Worm (Caenorhabditis elegans) whole organism, L2 larva: Measurements from ENCODE around the gene zig-5.

ENCODE experiments used
- C34F6.9 ChIP-seq: fragments of 150-350 bp; optimal IDR thresholded peaks from 2 replicates; lab custom pipeline; 2014; ENCODE audit warnings: missing biosample characterization, missing genetic modification characterization
- R02D3.7 ChIP-seq: fragments of 150-350 bp; optimal IDR thresholded peaks from 2 replicates; lab custom pipeline; 2014; ENCODE audit warnings: missing biosample characterization, missing genetic modification characterization
- Y55F3AM.14 ChIP-seq: fragments of 200-800 bp; sonication (Bioruptor generic); optimal IDR thresholded peaks from 2 replicates; lab custom pipeline; 2018; ENCODE audit warnings: mild to moderate bottlenecking, missing genetic modification characterization, missing compliant biosample characterization
- ZK546.5 ChIP-seq: sonication (generic microtip); optimal IDR thresholded peaks from 2 replicates; lab custom pipeline; 2017; ENCODE audit warnings: missing biosample characterization, missing genetic modification characterization
- alr-1 ChIP-seq: fragments of 150-350 bp; optimal IDR thresholded peaks from 2 replicates; lab custom pipeline; 2014; ENCODE audit warnings: missing biosample characterization, missing genetic modification characterization
- aly-2 ChIP-seq: fragments of 150-350 bp; optimal IDR thresholded peaks from 2 replicates; lab custom pipeline; 2014; ENCODE audit warnings: missing biosample characterization, missing genetic modification characterization
- ama-1 ChIP-seq: fragments of 150-350 bp; optimal IDR thresholded peaks from 2 replicates; lab custom pipeline; 2018; ENCODE audit warnings: inconsistent platforms
- blmp-1 ChIP-seq: sonication (generic microtip); optimal IDR thresholded peaks from 2 replicates; lab custom pipeline; 2017; ENCODE audit warnings: missing genetic modification characterization, mild to moderate bottlenecking, missing compliant biosample characterization, antibody characterized with exemption, moderate library complexity; ENCODE audit not compliant: insufficient read depth
- ceh-16 ChIP-seq: fragments of 150-350 bp; optimal IDR thresholded peaks from 2 replicates; lab custom pipeline; 2014; ENCODE audit warnings: missing biosample characterization, missing genetic modification characterization
- ceh-82 ChIP-seq: fragments of 150-350 bp; optimal IDR thresholded peaks from 2 replicates; lab custom pipeline; 2014; ENCODE audit warnings: missing biosample characterization, missing genetic modification characterization
- egl-27 ChIP-seq: sonication (generic microtip); optimal IDR thresholded peaks from 3 replicates; lab custom pipeline; 2017; ENCODE audit warnings: missing biosample characterization, missing genetic modification reagents, missing genetic modification characterization
- elt-3 ChIP-seq: sonication (generic microtip); optimal IDR thresholded peaks from 2 replicates; lab custom pipeline; 2017; ENCODE audit warnings: missing biosample characterization, missing genetic modification characterization
- fos-1 ChIP-seq: fragments of 150-350 bp; optimal IDR thresholded peaks from 2 replicates; lab custom pipeline; 2014; ENCODE audit warnings: missing biosample characterization, missing genetic modification characterization
- gmeb-1 ChIP-seq: fragments of 150-350 bp; optimal IDR thresholded peaks from 2 replicates; lab custom pipeline; 2014; ENCODE audit warnings: missing biosample characterization, missing genetic modification characterization
- lin-11 ChIP-seq: fragments of 150-350 bp; sonication (generic microtip); optimal IDR thresholded peaks from 2 replicates; lab custom pipeline; 2014; ENCODE audit warnings: missing biosample characterization, missing genetic modification characterization, inconsistent platforms, mixed read lengths
- lsy-2 ChIP-seq, 2 experiments: fragments of 150-350 bp in 1 of 2; sonication (generic microtip) in 1 of 2; optimal IDR thresholded peaks; 2 replicates each; lab custom pipeline; 2014 to 2017; ENCODE audit warnings: missing biosample characterization in 2 of 2, missing genetic modification characterization in 2 of 2
- mdl-1 ChIP-seq, 2 experiments: fragments of 150-350 bp in 1 of 2; sonication (generic microtip) in 1 of 2; optimal IDR thresholded peaks; 2 replicates each; lab custom pipeline; 2017; ENCODE audit warnings: missing biosample characterization in 2 of 2, missing genetic modification characterization in 2 of 2
- nhr-10 ChIP-seq: sonication (generic microtip); optimal IDR thresholded peaks from 2 replicates; lab custom pipeline; 2017; ENCODE audit warnings: missing biosample characterization, missing genetic modification characterization
- nhr-21 ChIP-seq: fragments of 150-350 bp; optimal IDR thresholded peaks from 2 replicates; lab custom pipeline; 2014; ENCODE audit warnings: missing biosample characterization, missing genetic modification characterization
- nhr-23 ChIP-seq: fragments of 150-350 bp; optimal IDR thresholded peaks from 2 replicates; lab custom pipeline; 2014; ENCODE audit warnings: missing biosample characterization, missing genetic modification reagents, missing genetic modification characterization
- nhr-237 ChIP-seq: fragments of 150-350 bp; optimal IDR thresholded peaks from 2 replicates; lab custom pipeline; 2014; ENCODE audit warnings: missing biosample characterization, missing genetic modification characterization
- nhr-25 ChIP-seq: fragments of 150-350 bp; sonication (generic microtip); optimal IDR thresholded peaks from 3 replicates; lab custom pipeline; 2014; ENCODE audit warnings: missing biosample characterization, missing genetic modification characterization
- nhr-6 ChIP-seq: fragments of 150-350 bp; optimal IDR thresholded peaks from 2 replicates; lab custom pipeline; 2014; ENCODE audit warnings: missing biosample characterization, missing genetic modification characterization
- nhr-77 ChIP-seq: fragments of 150-350 bp; optimal IDR thresholded peaks from 2 replicates; lab custom pipeline; 2014; ENCODE audit warnings: missing biosample characterization, missing genetic modification characterization
- peb-1 ChIP-seq: fragments of 150-350 bp; optimal IDR thresholded peaks from 2 replicates; lab custom pipeline; 2014; ENCODE audit warnings: missing biosample characterization, missing genetic modification characterization
- sem-4 ChIP-seq: fragments of 150-350 bp; optimal IDR thresholded peaks from 2 replicates; lab custom pipeline; 2014; ENCODE audit warnings: missing biosample characterization, missing genetic modification reagents, missing genetic modification characterization
- skn-1 ChIP-seq: sonication (generic microtip); optimal IDR thresholded peaks from 2 replicates; lab custom pipeline; 2017; ENCODE audit warnings: missing biosample characterization, missing genetic modification characterization
- sma-3 ChIP-seq: sonication (generic microtip); optimal IDR thresholded peaks from 2 replicates; lab custom pipeline; 2016; ENCODE audit warnings: missing genetic modification reagents, missing genetic modification characterization, missing compliant biosample characterization
- sma-9 ChIP-seq, 2 experiments: fragments of 150-350 bp in 1 of 2; sonication (generic microtip) in 1 of 2; optimal IDR thresholded peaks; 2 replicates each; lab custom pipeline; 2014 to 2016; ENCODE audit warnings: missing genetic modification characterization in 2 of 2, mild to moderate bottlenecking in 1 of 2, missing biosample characterization in 1 of 2, missing compliant biosample characterization in 1 of 2, missing genetic modification reagents in 1 of 2, moderate library complexity in 1 of 2
- snpc-4 ChIP-seq: fragments of 150-350 bp; optimal IDR thresholded peaks from 2 replicates; lab custom pipeline; 2014; ENCODE audit warnings: missing biosample characterization, missing genetic modification characterization
- unc-39 ChIP-seq: fragments of 150-350 bp; optimal IDR thresholded peaks from 2 replicates; lab custom pipeline; 2014; ENCODE audit warnings: missing biosample characterization, missing genetic modification characterization
- unc-55 ChIP-seq: fragments of 150-350 bp; sonication (generic microtip); optimal IDR thresholded peaks from 3 replicates; lab custom pipeline; 2014; ENCODE audit warnings: missing biosample characterization, missing genetic modification reagents, missing genetic modification characterization
- unc-62 ChIP-seq: fragments of 150-350 bp; optimal IDR thresholded peaks from 2 replicates; lab custom pipeline; 2014; ENCODE audit warnings: missing biosample characterization, missing genetic modification reagents, missing genetic modification characterization
- ztf-1 ChIP-seq: fragments of 200-800 bp; sonication (Bioruptor generic); conservative IDR thresholded peaks from 2 replicates; pipeline ENCODE4 v1.3.6; 2022; ENCODE audit warnings: missing genetic modification characterization, missing compliant biosample characterization
- ztf-11 ChIP-seq: sonication (generic microtip); optimal IDR thresholded peaks from 2 replicates; lab custom pipeline; 2017; ENCODE audit warnings: missing biosample characterization, missing genetic modification characterization
- ztf-4 ChIP-seq: fragments of 150-350 bp; optimal IDR thresholded peaks from 2 replicates; lab custom pipeline; 2014; ENCODE audit warnings: missing biosample characterization, missing genetic modification characterization

Gene zig-5

ce11 chrIII:10951713-10952112 lies 1.6 kb downstream of the zig-5 start:
- TF ChIP-seq nhr-77 (tag; lab: Kevin White, UChicago) = no peak
- no peak for TF ChIP-seq snpc-4
- no peak for TF ChIP-seq nhr-237 (tag; lab: Kevin White, UChicago)
- no peak for TF ChIP-seq aly-2 (tag; lab: Kevin White, UChicago)
- no peak for TF ChIP-seq ztf-4 (tag; lab: Kevin White, UChicago)
- no peak for TF ChIP-seq egl-27
- no peak for TF ChIP-seq nhr-6
- TF ChIP-seq unc-39 (tag; lab: Kevin White, UChicago) = no peak
- no peak for TF ChIP-seq nhr-10 (tag; lab: Kevin White, UChicago)
- no peak for TF ChIP-seq nhr-21 (tag; lab: Kevin White, UChicago)
- no peak for TF ChIP-seq skn-1 (tag; lab: Kevin White, UChicago)
- TF ChIP-seq blmp-1 = no peak
- TF ChIP-seq sma-3 (GFP tag; lab: Kevin White, UChicago) = no peak
- TF ChIP-seq mdl-1 (tag; optimal IDR thresholded peaks at IDR 0.05; lab: Kevin White, UChicago) = no peak
- TF ChIP-seq lin-11 (tag; lab: Kevin White, UChicago) = no peak

ce11 chrIII:10947155-10947554 lies 6.2 kb downstream of the zig-5 start, which contains the start of gene strd-1:
strd-1 (plus strand) TSS chrIII:10947455.
- TF ChIP-seq nhr-25 (no peak), lin-11 (tag; lab: Kevin White, UChicago) (no peak), nhr-23 (tag; lab: Kevin White, UChicago) (no peak), elt-3 (tag; lab: Kevin White, UChicago) (no peak), nhr-21 (tag; lab: Kevin White, UChicago) (no peak), ama-1 (lab: Kevin White, UChicago) (no peak)
- TF ChIP-seq, all 48 proteins: peak for 0

ce11 chrIII:10945537-10945936 lies 7.8 kb downstream of the zig-5 start:
- no peak for TF ChIP-seq snpc-4
- no peak for TF ChIP-seq ztf-11 (tag; lab: Kevin White, UChicago)
- TF ChIP-seq nhr-25 = no peak
- no peak for TF ChIP-seq lsy-2 (tag; optimal IDR thresholded peaks at IDR 0.05; lab: Kevin White, UChicago)
- TF ChIP-seq C34F6.9 (tag; lab: Kevin White, UChicago) = no peak
- TF ChIP-seq aly-2 (tag; lab: Kevin White, UChicago) = no peak
- no peak for TF ChIP-seq Y55F3AM.14
- TF ChIP-seq nhr-21 (tag; lab: Kevin White, UChicago) = no peak
- no peak for TF ChIP-seq sem-4
- no peak for TF ChIP-seq fos-1 (tag; lab: Kevin White, UChicago)
- TF ChIP-seq elt-3 (tag; lab: Kevin White, UChicago) = no peak

- TF ChIP-seq ztf-1 (GFP tag; lab: Robert Waterston, UW) (no peak), egl-27 (no peak), sem-4 (no peak), sma-3 (GFP tag; lab: Kevin White, UChicago) (no peak), R02D3.7 (tag; lab: Kevin White, UChicago) (no peak), mdl-1 (tag; optimal IDR thresholded peaks at IDR 0.05; lab: Kevin White, UChicago) (no peak), unc-55 (GFP tag; lab: Kevin White, UChicago) (no peak), peb-1 (tag; lab: Kevin White, UChicago) (no peak)
Measured at ce11 chrIII:10942905-10943304, 10.4 kb downstream of the zig-5 start.

- TF ChIP-seq gmeb-1 (tag; lab: Kevin White, UChicago) (no peak), fos-1 (tag; lab: Kevin White, UChicago) (no peak), nhr-23 (tag; lab: Kevin White, UChicago) (no peak), nhr-6 (no peak), egl-27 (no peak), alr-1 (no peak), skn-1 (tag; lab: Kevin White, UChicago) (no peak), ztf-1 (GFP tag; lab: Robert Waterston, UW) (no peak), ceh-82 (no peak), lsy-2 (tag; optimal IDR thresholded peaks at IDR 0.05; lab: Kevin White, UChicago) (no peak), lin-11 (tag; lab: Kevin White, UChicago) (no peak), ztf-11 (tag; lab: Kevin White, UChicago) (no peak), sem-4 (no peak), ztf-4 (tag; lab: Kevin White, UChicago) (no peak), ZK546.5 (tag; lab: Kevin White, UChicago) (no peak), sma-9 (GFP tag; optimal IDR thresholded peaks at IDR 0.05; lab: Kevin White, UChicago) (no peak), sma-9 (tag; optimal IDR thresholded peaks at IDR 0.05; lab: Kevin White, UChicago) (no peak), unc-62 (GFP tag; lab: Kevin White, UChicago) (no peak), ceh-16 (tag; lab: Kevin White, UChicago) (no peak)
Measured at ce11 chrIII:10939184-10939583, 14.1 kb downstream of the zig-5 start.
